Worm (Caenorhabditis elegans) whole organism, L4 larva: Measurements from ENCODE around the gene asah-2.
A peak's percentile ranks its signal among the peaks of the same experiment; 100 is the strongest.

Source experiments
- F10B5.3 ChIP-seq: sonication (generic microtip); optimal IDR thresholded peaks from 2 replicates; lab custom pipeline; 2016; ENCODE audit warnings: mild to moderate bottlenecking, missing genetic modification characterization, missing compliant biosample characterization
- F26F4.8 ChIP-seq: fragments of 200-800 bp; sonication (Bioruptor generic); conservative IDR thresholded peaks from 2 replicates; pipeline ENCODE4 v1.3.6; 2022; ENCODE audit warnings: missing genetic modification characterization, missing compliant biosample characterization
- F49E8.2 ChIP-seq: sonication (generic microtip); optimal IDR thresholded peaks from 2 replicates; lab custom pipeline; 2016; ENCODE audit warnings: missing compliant biosample characterization, mild to moderate bottlenecking, missing genetic modification characterization, borderline replicate concordance
- T26A8.4 ChIP-seq: fragments of 200-800 bp; sonication (Bioruptor generic); IDR thresholded peaks from 2 replicates; pipeline ENCODE4 v1.3.6; 2022; ENCODE audit warnings: missing genetic modification characterization, missing compliant biosample characterization
- aha-1 ChIP-seq: fragments of 150-350 bp; peaks from one replicate; lab custom pipeline; 2014; ENCODE audit warnings: missing biosample characterization, missing genetic modification characterization
- ama-1 ChIP-seq: fragments of 150-350 bp; optimal IDR thresholded peaks from 2 replicates; lab custom pipeline; 2014; ENCODE audit warnings: inconsistent platforms, mixed read lengths
- ceh-20 ChIP-seq: fragments of 200-800 bp; sonication (Bioruptor generic); IDR thresholded peaks from 2 replicates; pipeline ENCODE4 v1.3.6; 2022; ENCODE audit warnings: missing genetic modification reagents, missing genetic modification characterization, missing compliant biosample characterization
- ceh-28 ChIP-seq: fragments of 150-350 bp; optimal IDR thresholded peaks from 2 replicates; lab custom pipeline; 2014; ENCODE audit warnings: missing biosample characterization, missing genetic modification reagents, missing genetic modification characterization
- ceh-32 ChIP-seq: sonication (generic microtip); optimal IDR thresholded peaks from 2 replicates; lab custom pipeline; 2016; ENCODE audit warnings: mild to moderate bottlenecking, missing genetic modification characterization, missing compliant biosample characterization; ENCODE audit not compliant: poor library complexity
- ctbp-1 ChIP-seq: fragments of 200-800 bp; sonication (Bioruptor generic); IDR thresholded peaks from 2 replicates; pipeline ENCODE4 v1.3.6; 2022; ENCODE audit warnings: missing genetic modification reagents, missing genetic modification characterization, missing compliant biosample characterization
- daf-12 ChIP-seq: fragments of 150-350 bp; optimal IDR thresholded peaks from 2 replicates; lab custom pipeline; 2014; ENCODE audit warnings: missing biosample characterization, missing genetic modification reagents, missing genetic modification characterization
- daf-16 ChIP-seq, 3 experiments: sonication (generic microtip); optimal IDR thresholded peaks; 2 replicates each; lab custom pipeline; 2016 to 2017; ENCODE audit warnings: missing genetic modification characterization in 3 of 3, missing genetic modification reagents in 3 of 3, mild to moderate bottlenecking in 2 of 3, missing compliant biosample characterization in 2 of 3, missing biosample characterization in 1 of 3, moderate library complexity in 1 of 3
- daf-19 ChIP-seq: fragments of 200-800 bp; sonication (Bioruptor generic); conservative IDR thresholded peaks from 2 replicates; pipeline ENCODE4 v1.3.6; 2022; ENCODE audit warnings: missing genetic modification characterization, missing compliant biosample characterization
- daf-8 ChIP-seq: fragments of 200-800 bp; sonication (Bioruptor generic); IDR thresholded peaks from 2 replicates; pipeline ENCODE4 v1.3.6; 2022; ENCODE audit warnings: missing genetic modification characterization, missing compliant biosample characterization
- dmd-8 ChIP-seq: fragments of 200-800 bp; sonication (Bioruptor generic); IDR thresholded peaks from 2 replicates; pipeline ENCODE4 v1.3.6; 2022; ENCODE audit warnings: missing genetic modification characterization, missing compliant biosample characterization
- fos-1 ChIP-seq: fragments of 150-350 bp; optimal IDR thresholded peaks from 2 replicates; lab custom pipeline; 2014; ENCODE audit warnings: missing biosample characterization, missing genetic modification characterization
- gei-8 ChIP-seq: fragments of 200-800 bp; sonication (Bioruptor generic); optimal IDR thresholded peaks from 2 replicates; lab custom pipeline; 2018; ENCODE audit warnings: mild to moderate bottlenecking, missing genetic modification characterization, missing compliant biosample characterization
- lin-1 ChIP-seq: fragments of 200-800 bp; sonication (Bioruptor generic); IDR thresholded peaks from 2 replicates; pipeline ENCODE4 v1.3.6; 2022; ENCODE audit warnings: missing genetic modification reagents, missing genetic modification characterization, missing compliant biosample characterization
- lin-38 ChIP-seq: fragments of 200-800 bp; sonication (Bioruptor generic); IDR thresholded peaks from 2 replicates; pipeline ENCODE4 v1.3.6; 2022; ENCODE audit warnings: missing genetic modification reagents, missing genetic modification characterization, missing compliant biosample characterization
- lir-3 ChIP-seq: sonication (generic microtip); optimal IDR thresholded peaks from 2 replicates; lab custom pipeline; 2016; ENCODE audit warnings: mild to moderate bottlenecking, missing genetic modification characterization, missing compliant biosample characterization
- madf-9 ChIP-seq: fragments of 200-800 bp; sonication (Bioruptor generic); conservative IDR thresholded peaks from 2 replicates; pipeline ENCODE4 v1.3.6; 2022; ENCODE audit warnings: missing genetic modification reagents, missing genetic modification characterization, missing compliant biosample characterization
- mep-1 ChIP-seq: fragments of 150-350 bp; sonication (generic microtip); optimal IDR thresholded peaks from 3 replicates; lab custom pipeline; 2014; ENCODE audit warnings: missing biosample characterization, missing genetic modification characterization
- nhr-102 ChIP-seq: sonication (generic microtip); optimal IDR thresholded peaks from 2 replicates; lab custom pipeline; 2016; ENCODE audit warnings: mild to moderate bottlenecking, missing genetic modification characterization, moderate library complexity, missing compliant biosample characterization
- nhr-11 ChIP-seq: fragments of 150-350 bp; optimal IDR thresholded peaks from 2 replicates; lab custom pipeline; 2014; ENCODE audit warnings: missing biosample characterization, missing genetic modification characterization
- nhr-237 ChIP-seq: sonication (generic microtip); optimal IDR thresholded peaks from 2 replicates; lab custom pipeline; 2017; ENCODE audit warnings: missing biosample characterization, missing genetic modification characterization
- nhr-25 ChIP-seq: sonication (generic microtip); optimal IDR thresholded peaks from 2 replicates; lab custom pipeline; 2017; ENCODE audit warnings: missing genetic modification characterization, mild to moderate bottlenecking, missing compliant biosample characterization, antibody characterized with exemption, moderate library complexity, borderline replicate concordance; ENCODE audit not compliant: insufficient read depth
- nhr-28 ChIP-seq: fragments of 150-350 bp; optimal IDR thresholded peaks from 2 replicates; lab custom pipeline; 2014; ENCODE audit warnings: missing biosample characterization, missing genetic modification characterization
- nhr-41 ChIP-seq: fragments of 200-800 bp; sonication (Bioruptor generic); IDR thresholded peaks from 2 replicates; pipeline ENCODE4 v1.3.6; 2022; ENCODE audit warnings: missing genetic modification reagents, missing genetic modification characterization, missing compliant biosample characterization
- nhr-48 ChIP-seq: sonication (generic microtip); optimal IDR thresholded peaks from 2 replicates; lab custom pipeline; 2016; ENCODE audit warnings: mild to moderate bottlenecking, missing genetic modification characterization, missing compliant biosample characterization
- nhr-77 ChIP-seq: fragments of 150-350 bp; optimal IDR thresholded peaks from 2 replicates; lab custom pipeline; 2014; ENCODE audit warnings: missing biosample characterization, missing genetic modification characterization
- pha-4 ChIP-seq, 2 experiments: fragments of 150-350 bp in 1 of 2; fragments of 200-800 bp in 1 of 2; sonication (Bioruptor generic) in 1 of 2; IDR thresholded peaks in 1 of 2; optimal IDR thresholded peaks in 1 of 2; 2 replicates each; pipeline versions ENCODE4 v1.3.6 to Lab custom; 2014 to 2022; ENCODE audit warnings: missing genetic modification characterization in 2 of 2, missing genetic modification reagents in 2 of 2, missing biosample characterization in 1 of 2, missing compliant biosample characterization in 1 of 2
- pqm-1 ChIP-seq: sonication (generic microtip); optimal IDR thresholded peaks from 2 replicates; lab custom pipeline; 2017; ENCODE audit warnings: missing biosample characterization, missing genetic modification characterization
- rbr-2 ChIP-seq: sonication (generic microtip); optimal IDR thresholded peaks from 2 replicates; lab custom pipeline; 2016; ENCODE audit warnings: missing genotype, missing genetic modification characterization, missing compliant biosample characterization
- set-16 ChIP-seq: fragments of 200-800 bp; sonication (Bioruptor generic); IDR thresholded peaks from 2 replicates; pipeline ENCODE4 v1.3.6; 2022; ENCODE audit warnings: missing genetic modification reagents, missing genetic modification characterization, missing compliant biosample characterization
- spr-3 ChIP-seq: fragments of 200-800 bp; sonication (Bioruptor generic); optimal IDR thresholded peaks from 2 replicates; lab custom pipeline; 2018; ENCODE audit warnings: mild to moderate bottlenecking, missing genetic modification characterization, missing compliant biosample characterization
- tag-97 ChIP-seq: fragments of 200-800 bp; sonication (Bioruptor generic); IDR thresholded peaks from 2 replicates; pipeline ENCODE4 v1.3.6; 2022; ENCODE audit warnings: missing genetic modification characterization, missing compliant biosample characterization
- tra-1 ChIP-seq: fragments of 200-800 bp; sonication (Bioruptor generic); IDR thresholded peaks from 2 replicates; pipeline ENCODE4 v1.3.6; 2022; ENCODE audit warnings: missing genetic modification reagents, missing genetic modification characterization, missing compliant biosample characterization
- unc-39 ChIP-seq: sonication (generic microtip); optimal IDR thresholded peaks from 2 replicates; lab custom pipeline; 2017; ENCODE audit warnings: missing biosample characterization, missing genetic modification characterization
- unc-62 ChIP-seq, 3 experiments: fragments of 150-350 bp in 1 of 3; sonication (generic microtip); optimal IDR thresholded peaks in 2 of 3; peaks in 1 of 3; 1 replicate in 1 of 3; 2 replicates in 2 of 3; lab custom pipeline; 2014 to 2017; ENCODE audit warnings: missing biosample characterization in 3 of 3, missing genetic modification characterization in 3 of 3, missing genetic modification reagents in 3 of 3, missing genotype in 1 of 3
- zag-1 ChIP-seq: fragments of 150-350 bp; optimal IDR thresholded peaks from 2 replicates; lab custom pipeline; 2014; ENCODE audit warnings: missing biosample characterization, missing genetic modification characterization
- ztf-11 ChIP-seq: fragments of 150-350 bp; optimal IDR thresholded peaks from 2 replicates; lab custom pipeline; 2014; ENCODE audit warnings: missing biosample characterization, missing genetic modification characterization

Gene asah-2

DNA sequence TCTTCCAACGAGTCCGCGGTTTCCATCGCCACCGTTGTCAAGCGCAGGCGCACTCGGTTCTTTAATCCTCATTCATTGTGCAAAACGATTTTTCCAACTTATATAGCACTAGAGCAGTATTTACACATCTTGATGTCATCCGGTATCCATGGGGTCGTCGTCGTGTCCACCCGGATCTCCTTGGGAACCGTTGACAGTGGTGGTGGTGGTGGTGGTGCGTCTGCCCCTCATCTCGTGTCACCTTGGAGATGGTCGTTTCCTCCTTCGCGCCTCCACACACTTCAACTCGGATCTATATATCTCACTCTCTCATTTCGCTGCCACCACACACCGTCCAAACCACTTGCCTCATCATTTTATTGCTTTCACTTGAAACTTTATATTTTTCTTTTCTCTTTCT lies 23.4 kb downstream of the asah-2 start:
- TF ChIP-seq ceh-32 (no peak), nhr-11 (tag; lab: Kevin White, UChicago) (peak; percentile 24)

- TF ChIP-seq daf-8 (no peak), aha-1 (tag; lab: Kevin White, UChicago) (peak; percentile 66)
Observed at ce11 chrII:10164137-10164536, 24.7 kb downstream of the asah-2 start.

- TF ChIP-seq ama-1: no peak
- no peak for TF ChIP-seq pha-4 (GFP tag; IDR thresholded peaks at IDR 0.05; lab: Robert Waterston, UW)
- no peak for TF ChIP-seq pha-4 (tag; optimal IDR thresholded peaks at IDR 0.05; lab: Kevin White, UChicago)
- no peak for TF ChIP-seq tra-1
- no peak for TF ChIP-seq zag-1
- peak in 1 of 2 experiments; percentile 29 for TF ChIP-seq unc-62 (GFP tag; optimal IDR thresholded peaks at IDR 0.05 in 1 of 2; lab: Kevin White, UChicago)
- TF ChIP-seq unc-62 (tag; optimal IDR thresholded peaks at IDR 0.05; lab: Kevin White, UChicago): no peak
- no peak for TF ChIP-seq set-16 (GFP tag; lab: Robert Waterston, UW)
- TF ChIP-seq nhr-28 (tag; lab: Kevin White, UChicago): no peak
Observed at ce11 chrII:10166365-10166764, 27.0 kb downstream of the asah-2 start.

DNA sequence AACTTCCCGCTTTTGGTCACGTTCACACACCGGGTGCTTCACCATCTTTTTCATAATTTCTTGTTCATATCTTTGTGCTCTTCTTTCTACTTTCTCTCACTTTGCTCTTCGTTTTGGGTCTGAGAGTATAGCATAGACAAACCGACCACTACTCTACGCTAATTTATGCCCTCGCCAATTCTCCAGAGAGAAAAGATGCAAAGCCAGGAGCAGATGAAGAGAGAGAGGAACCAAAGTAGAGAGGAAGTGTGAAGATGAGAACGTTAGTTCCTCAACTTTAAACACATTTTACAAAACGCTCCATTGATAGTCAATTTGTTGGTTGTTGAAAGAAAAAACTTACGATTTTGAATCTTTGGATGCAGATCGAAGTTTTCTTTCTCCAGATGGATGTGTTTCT lies 28.3 kb downstream of the asah-2 start:
- no peak for TF ChIP-seq nhr-11 (tag; lab: Kevin White, UChicago)
- TF ChIP-seq aha-1 (tag; lab: Kevin White, UChicago): no peak
- no peak for TF ChIP-seq daf-19 (GFP tag; lab: Robert Waterston, UW)
- TF ChIP-seq ceh-28 (tag; lab: Kevin White, UChicago): no peak
- TF ChIP-seq ama-1: no peak
- no peak for TF ChIP-seq lin-1 (GFP tag; lab: Robert Waterston, UW)
- TF ChIP-seq F10B5.3 (tag; lab: Kevin White, UChicago): no peak
- TF ChIP-seq ztf-11 (tag; lab: Kevin White, UChicago): no peak
- no peak for TF ChIP-seq lir-3 (tag; lab: Kevin White, UChicago)
- no peak for TF ChIP-seq pha-4 (GFP tag; IDR thresholded peaks at IDR 0.05; lab: Robert Waterston, UW)
- TF ChIP-seq pha-4 (tag; optimal IDR thresholded peaks at IDR 0.05; lab: Kevin White, UChicago): no peak
- TF ChIP-seq fos-1 (tag; lab: Kevin White, UChicago): no peak
- TF ChIP-seq F26F4.8 (GFP tag; lab: Robert Waterston, UW): no peak
- TF ChIP-seq, all 104 proteins: peak for 0

DNA sequence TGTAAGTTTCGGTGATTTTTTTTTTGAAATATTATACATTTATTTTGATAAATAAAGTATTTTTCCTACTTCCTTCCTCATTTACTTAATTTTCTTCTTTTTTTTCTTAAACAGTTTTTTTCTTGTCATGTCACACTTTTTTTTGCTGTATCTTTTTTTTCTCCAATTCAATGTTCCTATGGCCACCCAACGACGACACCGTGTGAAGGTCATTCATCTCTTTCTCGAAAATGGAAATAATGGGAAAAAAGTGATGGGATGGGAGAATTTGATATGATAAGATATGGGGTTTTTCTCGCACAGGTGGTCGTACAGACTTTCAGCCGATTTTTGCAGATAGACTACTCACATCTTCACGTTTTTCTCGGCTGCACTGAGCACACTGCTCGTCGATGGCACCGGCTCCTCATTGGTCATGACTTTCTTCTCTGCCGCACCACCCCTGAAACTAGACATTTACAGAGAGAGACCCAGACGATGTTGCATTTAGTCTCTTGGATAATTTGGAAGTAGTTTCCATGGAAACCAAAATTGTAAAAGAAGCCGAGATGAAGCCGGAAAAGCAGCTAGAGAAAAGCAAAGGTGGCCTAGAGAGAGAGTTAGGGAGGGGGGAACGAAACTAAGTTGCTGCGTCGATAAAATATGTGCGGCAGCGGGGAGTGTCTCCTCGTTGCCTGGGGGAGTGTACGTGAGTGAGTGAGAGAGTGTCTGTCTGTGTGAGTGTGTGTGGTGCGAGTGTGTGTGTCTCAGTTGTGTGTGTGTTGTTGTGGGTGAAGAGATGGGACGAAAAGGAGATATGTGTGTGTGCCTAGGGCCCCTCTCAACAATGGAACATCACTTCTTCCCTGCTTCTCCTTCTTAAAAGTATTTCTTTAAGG lies 29.8 kb downstream of the asah-2 start, which contains the start of gene daf-19:
daf-19 (minus strand) TSS at position 442 of the 878 bp plus-strand sequence.
- no peak for TF ChIP-seq dmd-8 (GFP tag; lab: Robert Waterston, UW)
- no peak for TF ChIP-seq tag-97 (GFP tag; lab: Robert Waterston, UW)
- TF ChIP-seq pqm-1 (tag; lab: Kevin White, UChicago): no peak
- peak; percentile 48 for TF ChIP-seq nhr-77
- TF ChIP-seq ceh-32: no peak
- TF ChIP-seq rbr-2 (tag; lab: Kevin White, UChicago): peak; percentile 81
- no peak for TF ChIP-seq spr-3 (GFP tag; lab: Kevin White, UChicago)
- TF ChIP-seq nhr-41 (GFP tag; lab: Robert Waterston, UW): no peak
- TF ChIP-seq F10B5.3 (tag; lab: Kevin White, UChicago): no peak
- TF ChIP-seq F49E8.2 (tag; lab: Kevin White, UChicago): no peak
- TF ChIP-seq nhr-237 (tag; lab: Kevin White, UChicago): no peak
- no peak for TF ChIP-seq daf-16 (GFP tag; optimal IDR thresholded peaks at IDR 0.05; lab: Kevin White, UChicago)
- peak; percentile 43 for TF ChIP-seq daf-16 (tag; optimal IDR thresholded peaks at IDR 0.05; lab: Kevin White, UChicago)
- TF ChIP-seq daf-12 (tag; lab: Kevin White, UChicago): no peak
- TF ChIP-seq unc-39: no peak
- peak; percentile 82 for TF ChIP-seq mep-1
- TF ChIP-seq nhr-102 (tag; lab: Kevin White, UChicago): no peak
- TF ChIP-seq madf-9 (GFP tag; lab: Robert Waterston, UW): peak; percentile 22; the same call in 1 of the 2 replicates
- TF ChIP-seq lin-38 (GFP tag; lab: Robert Waterston, UW): peak; percentile 59
- TF ChIP-seq gei-8 (GFP tag; lab: Kevin White, UChicago): no peak
- TF ChIP-seq ctbp-1 (GFP tag; lab: Robert Waterston, UW): no peak
- no peak for TF ChIP-seq nhr-48
- no peak; the same call in 1 of the 2 replicates for TF ChIP-seq lin-1 (GFP tag; lab: Robert Waterston, UW)
- TF ChIP-seq nhr-25 (tag; lab: Kevin White, UChicago): no peak
- 0 out of 2 replicates have a peak, but pooled peaks have one; percentile 56 for TF ChIP-seq T26A8.4
- no peak for TF ChIP-seq ceh-20 (GFP tag; lab: Robert Waterston, UW)
